Fruit fly (Drosophila melanogaster) S2 (cell line): ENCODE measurements around the gene Galphaf.

Source experiments
- CG8478 ChIP-seq: fragments of >200 bp; optimal IDR thresholded peaks from 2 replicates; lab custom pipeline; 2018
- CTCF ChIP-seq, 2 experiments: fragments of >200 bp; optimal IDR thresholded peaks; 2 replicates each; lab custom pipeline; 2018

Galphaf gene

DNA sequence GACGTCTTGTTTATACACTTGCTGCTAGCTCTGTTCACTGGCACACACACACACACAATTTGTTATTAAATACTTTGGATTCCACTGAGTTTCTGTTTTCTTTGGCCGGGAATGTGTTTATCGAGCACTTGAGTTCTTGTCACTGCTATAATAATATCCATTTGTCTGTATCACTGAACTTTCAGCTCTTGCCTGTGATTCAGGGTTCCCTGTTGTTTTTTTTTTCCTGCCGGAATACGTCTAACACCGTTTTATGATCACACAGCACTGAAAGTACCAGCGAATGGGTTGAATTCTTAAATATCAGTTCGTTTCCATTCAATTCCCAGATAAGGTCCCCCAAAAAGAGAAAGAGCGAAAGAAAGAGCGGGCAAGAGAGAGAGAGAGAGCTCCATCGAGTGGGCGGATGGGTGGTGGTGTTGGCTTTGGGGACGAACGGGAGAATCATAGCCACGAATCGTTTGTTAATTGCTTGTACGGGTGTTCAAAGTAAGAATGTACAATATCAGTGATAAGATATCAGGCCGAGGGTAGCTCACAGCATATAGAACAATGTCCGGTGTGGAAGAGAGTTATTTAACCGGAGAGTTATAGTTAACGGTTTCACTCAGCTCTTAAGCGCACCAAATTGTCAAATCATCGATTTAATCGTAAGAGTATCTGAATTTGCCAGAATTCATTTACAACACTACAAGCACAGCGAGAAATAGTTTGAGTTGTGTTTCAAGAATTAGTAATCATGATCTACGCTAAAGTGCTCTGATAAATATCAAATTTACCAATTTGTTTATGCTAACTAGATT lies at the start of gene Galphaf:
Gene Galphaf (minus strand): TSS at position 272 of the 803 bp plus-strand sequence.
- no peak for TF ChIP-seq CTCF (optimal IDR thresholded peaks at IDR 0.05; lab: Kevin White, UChicago)
- no peak for TF ChIP-seq CG8478

DNA sequence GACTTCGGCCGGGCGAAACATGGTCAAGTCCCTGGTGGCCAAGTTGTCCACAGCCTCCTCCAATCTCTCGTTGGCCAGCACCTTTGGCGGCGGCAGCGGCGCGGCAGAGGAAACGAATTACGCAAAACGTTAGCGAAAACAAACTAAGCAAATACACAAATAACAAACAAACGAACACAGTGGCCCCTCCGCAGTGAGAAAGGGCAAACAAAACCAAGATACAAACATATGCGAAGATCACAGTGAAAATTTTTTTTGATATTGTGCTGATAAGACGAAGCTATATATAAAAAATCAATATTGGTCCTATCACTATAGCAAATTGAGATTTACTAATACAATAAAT lies 46.4 kb upstream of the Galphaf start:
- TF ChIP-seq CG8478 (no peak), CTCF (optimal IDR thresholded peaks at IDR 0.05; lab: Kevin White, UChicago) (no peak)

DNA sequence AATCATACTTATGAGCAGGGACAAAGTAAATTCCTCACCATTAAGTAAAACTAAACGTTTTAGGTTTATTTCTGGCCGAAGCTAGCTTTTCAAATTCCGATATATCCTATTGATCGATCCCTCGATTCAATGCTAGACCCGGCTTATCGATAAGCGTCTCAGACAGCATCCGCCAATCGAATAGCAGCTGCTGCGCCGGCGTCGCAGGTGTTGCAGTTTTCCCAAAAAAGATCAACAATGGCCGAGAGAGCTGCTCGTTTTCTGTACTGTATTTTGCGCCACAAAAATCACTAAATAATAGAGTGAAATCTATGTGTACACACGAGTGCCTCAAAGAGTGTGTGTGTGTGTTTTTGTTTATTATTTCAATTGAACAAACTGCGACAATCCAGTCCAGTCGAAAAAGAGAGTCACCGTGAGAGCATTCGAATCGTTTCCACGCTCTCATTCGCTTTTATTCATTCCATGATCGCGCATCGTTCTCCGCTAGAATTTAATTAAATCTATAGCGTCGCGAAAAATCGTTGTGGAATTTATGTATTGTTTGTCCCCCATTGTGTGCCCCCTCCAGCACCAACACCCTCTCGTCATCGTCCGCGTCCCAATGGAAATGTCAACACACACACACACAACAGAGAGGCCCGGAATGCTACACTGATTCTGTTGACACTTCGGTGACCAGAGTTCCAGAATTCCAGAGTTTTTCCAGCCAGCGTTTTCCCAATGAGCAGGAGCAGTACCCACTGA lies 45.9 kb upstream of the Galphaf start:
- no peak for TF ChIP-seq CG8478
- peak in 1 of 2 experiments; percentile 16 for TF ChIP-seq CTCF (optimal IDR thresholded peaks at IDR 0.05; lab: Kevin White, UChicago)

DNA sequence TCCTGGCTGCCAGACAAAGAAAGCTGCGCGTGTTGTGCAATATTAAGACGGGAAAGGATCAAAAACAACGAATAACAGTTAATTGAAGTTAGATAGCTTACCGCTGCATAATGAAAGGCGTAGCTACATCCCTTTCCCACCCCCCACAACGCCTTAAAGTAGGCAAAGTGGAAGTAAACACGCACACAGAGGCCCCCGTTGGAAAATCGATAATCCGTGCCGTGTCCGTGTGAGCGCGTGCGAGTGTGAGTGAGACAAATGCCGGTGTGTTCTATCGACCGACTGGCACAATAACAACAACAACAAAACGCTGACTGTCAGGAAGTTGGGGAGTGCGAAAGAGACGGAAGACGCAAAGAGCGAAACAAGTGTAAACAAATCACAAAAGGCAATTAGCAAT lies 44.6 kb upstream of the Galphaf start:
- no peak for TF ChIP-seq CG8478
- peak in 1 of 2 experiments; percentile 40 for TF ChIP-seq CTCF (optimal IDR thresholded peaks at IDR 0.05; lab: Kevin White, UChicago)

DNA sequence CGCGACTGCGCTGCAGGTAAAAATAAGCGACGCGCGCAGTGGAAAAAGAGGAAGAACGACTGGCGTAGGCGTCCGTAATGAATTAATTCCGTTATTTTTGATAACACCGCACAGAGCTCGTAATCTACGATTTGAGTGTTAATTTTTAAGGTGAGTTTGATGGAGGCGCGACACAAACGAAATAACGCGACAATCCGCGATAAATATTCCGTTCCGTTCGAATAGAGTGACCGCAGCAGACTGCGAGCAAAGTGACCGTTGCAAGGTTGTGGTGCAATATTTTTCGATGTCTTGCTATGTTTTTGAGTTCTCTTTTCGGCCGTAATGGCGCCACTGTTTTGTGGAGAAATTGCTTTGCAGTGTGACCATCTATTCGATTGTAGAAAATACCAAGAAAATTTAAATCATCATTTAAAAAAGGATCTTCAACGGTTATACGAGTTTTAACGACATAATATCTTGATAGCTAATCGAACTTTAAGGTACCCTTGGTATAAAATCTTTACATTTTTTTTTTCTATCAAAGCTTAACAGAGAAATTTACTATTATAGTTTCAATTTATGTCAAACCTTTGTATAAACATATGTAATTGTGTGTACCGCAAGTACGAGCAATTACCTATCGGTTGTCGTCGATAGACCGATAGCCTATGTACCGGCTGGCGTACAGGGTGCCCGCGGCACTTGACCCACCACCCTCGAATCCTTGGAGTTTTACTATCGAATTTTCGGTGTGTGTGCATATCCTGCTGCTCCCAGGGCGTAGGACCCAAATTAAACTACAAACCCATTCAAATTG lies 43.9 kb upstream of the Galphaf start, which contains the start of the genes CG43954, Lasp and Dab:
Gene CG43954 (minus strand): TSS at position 248 of the 799 bp plus-strand sequence.
Gene Lasp (minus strand): TSS at position 248 of the 799 bp plus-strand sequence.
Gene Dab (plus strand): TSS at position 697 of the 799 bp plus-strand sequence.
- TF ChIP-seq CTCF (optimal IDR thresholded peaks at IDR 0.05; lab: Kevin White, UChicago) (peak; percentile 95 to 96), CG8478 (no peak)

DNA sequence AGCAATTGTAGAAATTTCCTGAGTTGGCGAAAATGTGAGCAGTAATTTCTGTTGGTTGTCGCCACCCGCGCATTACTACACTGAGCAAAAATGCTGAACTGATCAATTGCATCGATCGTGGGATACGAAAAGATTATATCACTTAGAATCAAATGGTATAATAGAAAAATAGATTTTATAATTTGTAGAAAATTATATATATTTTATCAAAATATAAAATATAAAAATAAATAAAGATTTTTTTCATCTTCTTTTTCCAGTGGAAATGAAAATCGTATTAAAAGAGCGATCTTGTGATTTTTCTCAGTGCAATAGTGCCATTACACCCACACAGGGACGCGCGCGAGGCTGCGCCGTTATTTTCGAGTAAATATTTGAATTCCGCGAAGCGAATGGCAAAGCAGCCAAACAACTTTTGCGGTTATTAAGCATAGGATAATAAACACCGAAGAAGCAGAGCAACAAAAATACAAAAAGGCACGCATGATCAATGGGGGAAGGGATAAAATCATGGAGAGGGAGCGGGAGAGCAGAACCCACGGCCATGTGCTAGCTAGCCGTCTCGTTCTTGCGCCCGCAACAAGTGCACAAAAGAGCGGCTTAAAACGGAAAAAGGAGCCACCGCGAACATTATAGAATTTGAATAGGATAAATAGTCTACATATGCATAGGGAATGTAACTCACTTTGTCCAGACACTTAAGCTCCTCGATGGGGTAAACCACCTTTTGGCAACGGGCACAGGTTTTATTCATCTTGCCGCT lies 42.7 kb upstream of the Galphaf start:
- TF ChIP-seq CTCF (optimal IDR thresholded peaks at IDR 0.05; lab: Kevin White, UChicago) = no peak

DNA sequence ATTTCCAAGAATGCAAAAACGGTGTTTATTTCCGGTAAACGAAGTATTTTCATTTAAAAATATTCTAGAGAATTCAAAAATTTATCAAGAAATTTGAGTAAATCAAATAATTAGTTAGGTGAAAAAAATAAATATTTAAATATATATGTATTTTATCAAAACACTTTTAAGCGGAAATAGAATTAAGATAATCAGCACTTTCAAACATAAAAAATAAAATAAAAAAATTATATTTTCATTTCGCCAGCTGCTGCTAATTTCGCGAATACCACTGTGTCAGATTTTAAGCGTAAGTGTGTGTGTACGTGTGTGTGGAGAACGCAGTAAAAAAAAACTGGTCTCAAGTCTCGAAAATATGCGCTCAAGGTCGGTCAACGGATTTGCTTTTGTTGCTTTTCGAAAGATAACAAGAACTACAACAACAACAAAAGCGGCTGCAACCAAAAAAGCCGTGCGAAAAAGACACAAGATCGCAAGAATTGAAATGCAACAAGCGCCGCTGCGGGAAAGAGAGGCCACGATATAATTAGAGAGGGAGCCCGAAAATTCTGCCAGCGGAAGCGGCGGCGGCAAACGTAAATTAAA lies 42.0 kb upstream of the Galphaf start:
- TF ChIP-seq CG8478 (no peak), CTCF (optimal IDR thresholded peaks at IDR 0.05; lab: Kevin White, UChicago) (no peak)

DNA sequence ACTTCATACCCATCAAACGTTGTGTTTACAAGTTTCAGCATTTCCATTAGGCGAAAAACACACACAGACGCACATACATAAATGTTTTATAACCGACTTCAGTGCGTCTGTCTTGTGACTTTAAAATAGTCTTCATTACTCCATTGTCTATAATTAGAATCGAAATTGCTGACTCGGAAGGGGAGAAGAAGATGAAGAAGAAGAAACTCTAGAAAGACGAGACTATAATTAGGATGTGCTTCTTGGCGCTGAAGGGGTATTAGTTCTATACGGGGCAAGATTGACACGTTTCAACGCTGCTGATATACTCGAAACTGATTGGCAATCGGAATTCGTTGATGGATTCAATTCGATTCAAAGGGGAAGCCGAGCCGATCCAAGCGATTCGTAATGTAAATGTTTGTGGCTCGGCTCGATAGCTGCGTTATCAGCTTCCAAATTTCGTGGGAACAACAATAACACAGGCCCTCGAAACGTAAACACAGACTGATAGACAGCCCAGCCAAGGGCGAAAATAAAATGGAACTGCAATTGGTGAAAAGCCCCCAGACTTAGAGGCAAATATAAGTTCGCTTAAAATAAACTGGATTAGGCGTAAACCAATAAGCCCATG lies 41.1 kb upstream of the Galphaf start:
- TF ChIP-seq CG8478 (no peak), CTCF (optimal IDR thresholded peaks at IDR 0.05; lab: Kevin White, UChicago) (no peak)

DNA sequence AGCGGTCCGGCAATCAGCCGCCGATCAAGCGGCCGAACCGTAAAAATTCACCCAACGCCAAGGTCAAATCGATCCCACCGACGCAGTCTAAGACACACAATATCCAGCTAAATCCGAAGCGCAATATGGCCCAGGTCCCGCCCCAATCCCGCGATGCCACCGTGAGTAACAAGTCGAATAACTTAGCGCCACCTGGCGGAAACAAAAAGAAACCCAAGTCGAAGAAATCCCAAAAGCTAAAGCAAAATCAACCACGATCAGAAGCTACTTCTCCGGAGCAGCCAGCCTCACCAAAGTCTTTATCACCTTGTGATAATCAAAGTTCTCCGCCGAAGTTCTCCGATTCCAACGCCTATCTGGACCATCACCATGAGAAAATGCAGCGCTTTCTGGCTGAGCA lies 37.9 kb upstream of the Galphaf start:
- TF ChIP-seq CG8478 = no peak
- TF ChIP-seq CTCF (optimal IDR thresholded peaks at IDR 0.05; lab: Kevin White, UChicago) = peak; percentile 62 to 70

DNA sequence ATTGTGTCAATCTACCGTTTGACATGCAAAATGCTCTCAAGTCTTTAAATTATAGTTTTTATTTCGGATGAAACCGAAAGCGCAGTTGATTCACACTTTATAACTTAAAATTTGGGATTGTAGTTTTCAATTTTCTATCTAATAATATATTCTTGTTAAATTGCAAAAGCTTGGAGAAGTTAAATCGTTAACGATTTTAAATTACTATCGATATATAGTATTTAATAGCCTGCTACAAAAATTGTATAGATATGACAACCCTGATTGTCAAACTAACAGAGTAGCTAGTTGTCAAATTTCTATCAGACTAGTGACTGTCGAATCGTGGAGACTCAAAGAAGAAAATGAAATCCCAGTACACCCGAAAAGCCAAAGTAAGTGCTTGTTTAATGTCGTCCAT lies 36.9 kb upstream of the Galphaf start, which contains the start of gene CG9692:
Gene CG9692 (plus strand): TSS at position 301 of the 400 bp plus-strand sequence.
- TF ChIP-seq CTCF (optimal IDR thresholded peaks at IDR 0.05; lab: Kevin White, UChicago) = no peak
- no peak for TF ChIP-seq CG8478

DNA sequence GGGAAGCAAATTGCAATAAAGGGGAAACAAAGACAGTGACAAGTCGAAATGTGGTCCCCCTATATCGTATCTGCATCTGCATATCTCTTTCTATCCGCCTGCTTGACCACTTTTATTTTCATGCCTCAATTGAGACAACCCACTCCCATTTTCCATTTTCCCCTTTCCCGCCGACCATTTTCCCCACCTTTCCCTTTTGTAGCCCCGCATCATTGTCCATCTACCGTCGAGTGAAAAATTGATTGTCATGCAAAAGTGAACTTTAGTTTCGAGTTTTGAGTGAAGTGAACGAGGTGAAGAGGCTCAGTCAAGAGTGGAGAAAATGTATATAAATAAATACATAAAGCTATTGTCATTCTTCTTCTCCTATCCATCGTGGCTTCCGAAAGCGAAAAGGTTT lies 36.5 kb upstream of the Galphaf start:
- TF ChIP-seq CTCF (optimal IDR thresholded peaks at IDR 0.05; lab: Kevin White, UChicago) = no peak
- no peak for TF ChIP-seq CG8478

DNA sequence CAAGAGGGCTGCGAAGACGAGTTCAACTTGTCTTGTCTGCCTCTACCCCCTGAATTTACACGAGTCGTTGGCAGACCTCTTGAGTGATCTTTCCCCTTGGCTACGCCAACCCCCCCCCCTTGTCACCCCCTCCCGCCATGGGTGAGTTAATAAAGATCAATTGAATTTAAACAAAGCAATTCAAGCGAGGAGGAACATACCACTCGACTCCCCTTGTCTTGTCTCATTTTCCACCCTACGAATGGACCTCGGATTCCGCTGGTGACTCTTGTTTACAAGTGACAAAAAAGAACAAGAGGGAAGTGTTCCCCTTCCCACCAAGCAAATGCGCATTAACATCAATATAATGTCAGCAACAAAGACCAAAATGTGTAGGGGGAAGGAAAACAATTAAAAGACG lies 35.1 kb upstream of the Galphaf start:
- TF ChIP-seq CTCF (optimal IDR thresholded peaks at IDR 0.05; lab: Kevin White, UChicago) (no peak), CG8478 (no peak)

DNA sequence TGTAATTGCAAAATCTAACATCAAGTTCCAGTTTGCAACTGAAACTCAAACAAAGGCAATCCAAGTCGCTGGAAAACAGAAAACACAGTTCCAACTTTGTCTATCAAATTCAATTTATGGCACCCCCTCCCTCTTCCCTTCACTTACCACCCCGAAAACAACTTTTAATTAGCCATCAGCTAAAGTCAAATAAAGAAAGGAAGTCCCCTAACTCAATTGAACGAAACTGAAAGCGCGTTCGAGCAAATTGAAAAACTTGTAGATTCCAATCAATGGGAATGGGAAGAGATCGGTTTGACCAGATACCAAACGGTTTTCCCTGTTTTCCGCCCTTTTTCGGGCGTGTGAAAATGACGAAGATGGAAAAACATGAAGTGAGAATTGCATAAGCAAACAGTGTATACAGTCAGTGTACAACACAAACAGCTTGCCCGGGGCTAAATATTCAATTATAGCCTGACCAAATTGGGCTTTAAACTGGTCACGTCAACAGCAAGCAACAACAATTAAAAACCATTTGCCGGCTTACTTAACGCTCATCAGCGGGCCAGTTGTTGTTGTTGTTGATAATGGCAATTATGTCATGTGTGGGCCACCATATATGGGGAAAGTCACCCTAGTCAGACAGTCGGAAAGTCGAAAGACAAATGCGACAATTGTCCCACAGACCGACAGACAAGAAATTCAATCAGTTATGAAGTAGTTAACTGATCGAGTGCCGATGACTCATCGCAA lies 31.7 kb upstream of the Galphaf start:
- TF ChIP-seq CTCF (optimal IDR thresholded peaks at IDR 0.05; lab: Kevin White, UChicago) (no peak), CG8478 (no peak)
